Worm (Caenorhabditis elegans) whole organism, L1 larva: ENCODE measurements around the gene irg-6.

Experiments used
- C04F5.9 ChIP-seq: sonication (generic microtip); optimal IDR thresholded peaks from 2 replicates; lab custom pipeline; 2016; ENCODE audit warnings: missing genetic modification characterization, missing compliant biosample characterization
- C34B4.2 ChIP-seq: sonication (generic microtip); optimal IDR thresholded peaks from 2 replicates; lab custom pipeline; 2017; ENCODE audit warnings: mild to moderate bottlenecking, missing genetic modification characterization, missing compliant biosample characterization
- aha-1 ChIP-seq: fragments of 150-350 bp; optimal IDR thresholded peaks from 2 replicates; lab custom pipeline; 2014; ENCODE audit warnings: missing biosample characterization, missing genetic modification characterization
- ceh-63 ChIP-seq: fragments of 200-800 bp; sonication (Bioruptor generic); optimal IDR thresholded peaks from 2 replicates; lab custom pipeline; 2018; ENCODE audit warnings: mild to moderate bottlenecking, missing genetic modification characterization, missing compliant biosample characterization
- ceh-8 ChIP-seq: fragments of 200-800 bp; sonication (Bioruptor generic); optimal IDR thresholded peaks from 2 replicates; lab custom pipeline; 2018; ENCODE audit warnings: mild to moderate bottlenecking, missing genetic modification characterization, moderate library complexity, missing compliant biosample characterization
- ceh-82 ChIP-seq, 3 experiments: fragments of 150-350 bp in 1 of 3; sonication (generic microtip) in 2 of 3; optimal IDR thresholded peaks; 2 replicates each; lab custom pipeline; 2014 to 2017; ENCODE audit warnings: missing biosample characterization in 3 of 3, missing genetic modification characterization in 3 of 3
- ceh-88 ChIP-seq: fragments of 200-800 bp; sonication (Bioruptor generic); IDR thresholded peaks from 2 replicates; pipeline ENCODE4 v1.3.6; 2022; ENCODE audit warnings: missing genetic modification characterization, missing compliant biosample characterization
- ceh-90 ChIP-seq: sonication (generic microtip); optimal IDR thresholded peaks from 2 replicates; lab custom pipeline; 2016; ENCODE audit warnings: missing genetic modification characterization, missing compliant biosample characterization
- ces-1 ChIP-seq: fragments of 150-350 bp; optimal IDR thresholded peaks from 2 replicates; lab custom pipeline; 2014; ENCODE audit warnings: missing biosample characterization, missing genetic modification reagents, missing genetic modification characterization
- elt-2 ChIP-seq: sonication (generic microtip); optimal IDR thresholded peaks from 2 replicates; lab custom pipeline; 2016; ENCODE audit warnings: missing genetic modification characterization, mild to moderate bottlenecking, inconsistent platforms, missing compliant biosample characterization, missing genetic modification reagents
- ets-5 ChIP-seq: fragments of 200-800 bp; sonication (Bioruptor generic); IDR thresholded peaks from 2 replicates; pipeline ENCODE4 v1.3.6; 2022; ENCODE audit warnings: missing genetic modification characterization, missing compliant biosample characterization
- hlh-4 ChIP-seq: sonication (generic microtip); optimal IDR thresholded peaks from 2 replicates; lab custom pipeline; 2016; ENCODE audit warnings: mild to moderate bottlenecking, missing genetic modification characterization, missing compliant biosample characterization
- hpl-2 ChIP-seq: fragments of 150-350 bp; optimal IDR thresholded peaks from 2 replicates; lab custom pipeline; 2014; ENCODE audit warnings: missing biosample characterization, missing genetic modification reagents, missing genetic modification characterization
- irx-1 ChIP-seq: sonication (generic microtip); optimal IDR thresholded peaks from 2 replicates; lab custom pipeline; 2016; ENCODE audit warnings: missing genetic modification characterization, missing compliant biosample characterization
- lin-35 ChIP-seq, 2 experiments: fragments of 150-350 bp; optimal IDR thresholded peaks; 2 replicates each; lab custom pipeline; 2014; ENCODE audit warnings: missing biosample characterization in 2 of 2, missing genetic modification characterization in 2 of 2, missing genetic modification reagents in 2 of 2
- lin-39 ChIP-seq: fragments of 150-350 bp; optimal IDR thresholded peaks from 2 replicates; lab custom pipeline; 2014; ENCODE audit warnings: missing biosample characterization, missing genetic modification reagents, missing genetic modification characterization
- nhr-11 ChIP-seq: fragments of 150-350 bp; optimal IDR thresholded peaks from 2 replicates; lab custom pipeline; 2014; ENCODE audit warnings: missing biosample characterization, missing genetic modification characterization
- nhr-12 ChIP-seq: sonication (generic microtip); optimal IDR thresholded peaks from 2 replicates; lab custom pipeline; 2017; ENCODE audit warnings: missing biosample characterization, missing genetic modification characterization
- nhr-19 ChIP-seq: fragments of 200-800 bp; sonication (Bioruptor generic); conservative IDR thresholded peaks from 2 replicates; pipeline ENCODE4 v1.3.6; 2022; ENCODE audit warnings: missing genetic modification characterization, missing compliant biosample characterization
- nhr-20 ChIP-seq: sonication (generic microtip); optimal IDR thresholded peaks from 2 replicates; lab custom pipeline; 2016; ENCODE audit warnings: mild to moderate bottlenecking, missing genetic modification characterization, missing compliant biosample characterization
- nhr-47 ChIP-seq: sonication (generic microtip); optimal IDR thresholded peaks from 2 replicates; lab custom pipeline; 2016; ENCODE audit warnings: mild to moderate bottlenecking, missing genetic modification characterization, moderate library complexity, missing compliant biosample characterization
- nhr-77 ChIP-seq: fragments of 150-350 bp; optimal IDR thresholded peaks from 2 replicates; lab custom pipeline; 2014; ENCODE audit warnings: missing biosample characterization, missing genetic modification characterization
- nhr-90 ChIP-seq: sonication (generic microtip); optimal IDR thresholded peaks from 2 replicates; lab custom pipeline; 2016; ENCODE audit warnings: mild to moderate bottlenecking, missing genetic modification characterization, missing compliant biosample characterization; ENCODE audit not compliant: poor library complexity
- pax-3 ChIP-seq: fragments of 200-800 bp; sonication (Bioruptor generic); optimal IDR thresholded peaks from 2 replicates; lab custom pipeline; 2018; ENCODE audit warnings: mild to moderate bottlenecking, missing genetic modification characterization, moderate library complexity, missing compliant biosample characterization
- rnt-1 ChIP-seq: sonication (generic microtip); optimal IDR thresholded peaks from 2 replicates; lab custom pipeline; 2016; ENCODE audit warnings: mild to moderate bottlenecking, missing genetic modification characterization, moderate library complexity, missing compliant biosample characterization
- unc-62 ChIP-seq: fragments of 150-350 bp; optimal IDR thresholded peaks from 2 replicates; lab custom pipeline; 2014; ENCODE audit warnings: missing biosample characterization, missing genetic modification reagents, missing genetic modification characterization
- unc-86 ChIP-seq: sonication (generic microtip); optimal IDR thresholded peaks from 2 replicates; lab custom pipeline; 2016; ENCODE audit warnings: missing genetic modification characterization, missing compliant biosample characterization
- vab-15 ChIP-seq: sonication (generic microtip); optimal IDR thresholded peaks from 2 replicates; lab custom pipeline; 2017; ENCODE audit warnings: missing genotype, mild to moderate bottlenecking, missing genetic modification characterization, missing compliant biosample characterization
- xbp-1 ChIP-seq: sonication (generic microtip); optimal IDR thresholded peaks from 2 replicates; lab custom pipeline; 2016; ENCODE audit warnings: missing genetic modification characterization, missing compliant biosample characterization
- ztf-11 ChIP-seq, 2 experiments: sonication (generic microtip); optimal IDR thresholded peaks; 2 replicates each; lab custom pipeline; 2016 to 2017; ENCODE audit warnings: missing genetic modification characterization in 2 of 2, missing biosample characterization in 1 of 2, missing compliant biosample characterization in 1 of 2

irg-6 gene

DNA sequence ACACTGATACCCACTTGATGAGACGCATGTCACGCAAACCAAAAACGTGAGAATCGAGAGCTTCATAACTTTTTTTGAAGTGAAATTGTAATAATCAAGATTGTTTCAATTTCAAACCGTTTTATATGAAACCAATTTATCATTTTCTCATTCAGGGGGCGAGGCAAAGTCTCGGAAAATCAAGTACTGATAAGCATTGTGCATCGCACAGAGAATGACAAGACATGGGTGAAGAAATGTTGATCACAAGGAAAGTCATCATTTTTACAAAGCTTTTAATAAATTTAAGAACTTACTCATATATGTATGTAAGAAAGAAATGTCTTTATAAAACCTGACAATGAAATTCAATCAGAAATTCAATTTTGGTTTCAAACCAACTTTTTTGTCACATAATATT, 8.2 kb downstream of the irg-6 start, which contains the start of gene K08D8.3:
Gene K08D8.3, minus strand, starts transcription at position 131 of the 400 bp plus-strand sequence.
- TF ChIP-seq lin-35 (GFP tag; optimal IDR thresholded peaks at IDR 0.05; lab: Kevin White, UChicago) (peak in 1 of 2 experiments; percentile 16), lin-39 (no peak), rnt-1 (tag; lab: Kevin White, UChicago) (no peak), nhr-19 (no peak), unc-62 (no peak), aha-1 (tag; lab: Kevin White, UChicago) (no peak), nhr-20 (tag; lab: Kevin White, UChicago) (peak; percentile 11), elt-2 (tag; lab: Kevin White, UChicago) (peak; percentile 86), ztf-11 (tag; optimal IDR thresholded peaks at IDR 0.05; lab: Kevin White, UChicago) (no peak)

DNA sequence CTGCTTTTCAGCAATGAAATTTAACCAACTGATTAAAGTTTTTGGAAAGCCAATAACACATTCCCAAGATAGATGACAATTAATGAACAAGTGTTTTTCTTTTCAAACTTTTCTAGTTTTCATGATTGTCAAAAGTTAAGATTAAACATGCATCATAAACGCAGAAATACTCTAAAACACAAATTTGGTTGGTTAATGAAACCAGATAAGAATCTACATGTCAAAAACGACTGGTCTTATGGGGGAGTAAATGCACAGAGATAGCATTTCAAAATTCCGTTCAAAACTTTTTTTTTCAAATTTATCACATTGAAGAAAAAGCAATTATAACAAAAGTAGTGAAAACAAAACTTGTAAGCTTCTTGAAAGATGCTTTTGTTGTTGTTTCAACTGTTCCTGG, 11.1 kb downstream of the irg-6 start:
- no peak for TF ChIP-seq ceh-82 (tag; optimal IDR thresholded peaks at IDR 0.05; lab: Kevin White, UChicago)
- TF ChIP-seq nhr-20 (tag; lab: Kevin White, UChicago), result no peak
- no peak for TF ChIP-seq nhr-90 (tag; lab: Kevin White, UChicago)
- TF ChIP-seq aha-1 (tag; lab: Kevin White, UChicago), result no peak
- TF ChIP-seq irx-1 (tag; lab: Kevin White, UChicago), result no peak
- TF ChIP-seq lin-35 (GFP tag; optimal IDR thresholded peaks at IDR 0.05; lab: Kevin White, UChicago), result no peak
- no peak for TF ChIP-seq ces-1
- no peak for TF ChIP-seq nhr-77 (tag; lab: Kevin White, UChicago)
- no peak for TF ChIP-seq xbp-1 (tag; lab: Kevin White, UChicago)
- no peak for TF ChIP-seq hpl-2 (GFP tag; lab: Kevin White, UChicago)
- TF ChIP-seq ceh-63 (GFP tag; lab: Kevin White, UChicago), result no peak
- TF ChIP-seq unc-86 (tag; lab: Kevin White, UChicago), result no peak
- TF ChIP-seq lin-39, result no peak
- no peak for TF ChIP-seq ets-5 (GFP tag; lab: Robert Waterston, UW)
- TF ChIP-seq nhr-11 (tag; lab: Kevin White, UChicago), result no peak
- no peak for TF ChIP-seq C04F5.9 (tag; lab: Kevin White, UChicago)
- TF ChIP-seq hlh-4 (tag; lab: Kevin White, UChicago), result no peak

DNA sequence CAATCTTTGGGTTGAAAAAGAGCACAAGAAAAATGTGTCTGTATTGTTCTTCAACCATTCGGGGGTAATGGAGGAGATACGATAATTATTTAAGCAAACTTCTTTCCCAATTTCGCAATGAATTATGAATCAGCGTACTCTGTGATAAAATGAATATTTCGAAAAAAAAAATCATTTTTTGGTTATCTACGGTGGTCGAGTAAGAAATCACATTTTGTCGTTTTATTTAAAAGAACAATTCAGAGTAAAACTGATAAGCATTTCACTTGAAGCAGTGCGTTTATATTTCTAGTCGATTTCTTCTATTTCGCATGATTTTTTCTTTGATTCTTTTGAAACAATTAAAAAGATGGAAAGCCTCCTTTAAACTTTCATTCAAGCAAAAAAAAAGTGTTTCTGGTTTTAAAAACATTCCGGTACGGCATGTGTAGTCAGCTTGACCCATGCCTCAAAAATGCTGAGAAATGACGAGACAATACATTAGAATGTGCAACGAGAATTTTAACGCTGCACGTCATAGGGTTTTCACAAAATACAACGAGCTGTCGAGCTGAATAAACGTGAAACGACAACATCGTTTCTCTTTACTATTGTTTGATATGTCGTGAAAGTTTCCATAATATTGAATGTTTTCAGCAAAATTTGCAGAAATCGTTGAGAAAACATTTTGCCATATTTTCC, 12.2 kb downstream of the irg-6 start, which contains the start of gene K08D8.2:
Gene K08D8.2, plus strand, starts transcription at position 631 of the 681 bp plus-strand sequence.
- TF ChIP-seq elt-2 (tag; lab: Kevin White, UChicago) (peak; percentile 49), ztf-11 (tag; optimal IDR thresholded peaks at IDR 0.05; lab: Kevin White, UChicago) (no peak)

DNA sequence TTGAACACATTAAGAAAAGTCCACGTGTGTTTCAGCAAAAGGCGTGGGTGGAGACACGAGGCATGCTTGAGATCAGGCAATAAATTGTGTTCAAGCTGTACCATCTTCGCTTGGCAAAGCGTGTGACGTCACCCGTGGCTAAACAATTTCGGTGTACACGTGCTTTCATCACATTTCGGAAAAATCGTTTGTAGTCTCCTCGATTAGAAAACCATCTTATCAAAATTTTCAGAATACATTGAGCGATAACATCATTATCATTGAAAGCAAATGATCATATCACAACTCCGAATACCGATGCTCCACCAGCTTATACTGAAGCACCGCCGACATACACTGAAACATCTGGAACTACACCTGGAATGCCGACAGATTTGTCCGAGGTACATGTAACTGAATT, 13.2 kb downstream of the irg-6 start:
- TF ChIP-seq lin-35 (GFP tag; optimal IDR thresholded peaks at IDR 0.05; lab: Kevin White, UChicago) (peak in 1 of 2 experiments; percentile 15), ceh-90 (tag; lab: Kevin White, UChicago) (no peak), vab-15 (tag; lab: Kevin White, UChicago) (no peak), ceh-88 (GFP tag; lab: Robert Waterston, UW) (no peak), nhr-12 (no peak), elt-2 (tag; lab: Kevin White, UChicago) (peak; percentile 83), C04F5.9 (tag; lab: Kevin White, UChicago) (no peak), ces-1 (no peak), nhr-19 (no peak), nhr-11 (tag; lab: Kevin White, UChicago) (no peak), ceh-82 (tag; optimal IDR thresholded peaks at IDR 0.05; lab: Kevin White, UChicago) (no peak), nhr-20 (tag; lab: Kevin White, UChicago) (no peak)

DNA sequence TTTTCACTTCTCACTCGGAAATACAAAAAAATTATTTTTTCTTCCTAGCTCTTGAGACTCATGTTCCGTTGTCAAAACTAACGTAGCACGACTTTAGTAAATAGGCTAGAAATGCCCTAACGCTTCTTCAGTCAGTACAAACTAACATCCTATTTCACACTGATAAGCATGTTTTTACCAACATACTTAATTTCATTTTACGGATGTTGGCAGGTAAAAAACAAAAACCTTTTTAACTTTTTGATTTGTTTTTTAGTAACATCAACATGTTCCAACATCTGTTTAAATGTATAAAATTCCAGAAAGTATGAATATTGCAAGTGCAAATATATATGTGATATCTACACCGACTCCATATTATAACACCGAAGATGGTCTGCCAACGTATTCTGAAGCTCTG, 14.5 kb downstream of the irg-6 start, which contains the start of gene K08D8.10:
Gene K08D8.10, plus strand, starts transcription at position 301 of the 400 bp plus-strand sequence.
- no peak for TF ChIP-seq C34B4.2 (tag; lab: Kevin White, UChicago)
- no peak for TF ChIP-seq pax-3 (tag; lab: Kevin White, UChicago)
- no peak for TF ChIP-seq nhr-47 (tag; lab: Kevin White, UChicago)
- no peak for TF ChIP-seq ceh-8 (GFP tag; lab: Kevin White, UChicago)
- TF ChIP-seq hlh-4 (tag; lab: Kevin White, UChicago), result no peak
- TF ChIP-seq irx-1 (tag; lab: Kevin White, UChicago), result no peak
- TF ChIP-seq, all 84 proteins: peak for 0
